Worm (Caenorhabditis elegans): ENCODE measurements around the gene srxa-19.

srxa-19 gene

ce11 chrV:10087103-10087502 lies 35.5 kb downstream of the srxa-19 start, which contains the start of gene R04B5.5:
Gene R04B5.5 (plus strand): TSS chrV:10087480.
- no peak for TF ChIP-seq nfya-1 (tag; optimal IDR thresholded peaks at IDR 0.05; ENCODE audit: insufficient read depth)
- peak; percentile 18 for TF ChIP-seq mdl-1 (tag; optimal IDR thresholded peaks at IDR 0.05)
- peak; percentile 2 for TF ChIP-seq ceh-28 (tag; optimal IDR thresholded peaks at IDR 0.05)
- peak; percentile 62 for TF ChIP-seq nhr-76 (tag; optimal IDR thresholded peaks at IDR 0.05)
- peak; percentile 91 for TF ChIP-seq elt-2 (tag; optimal IDR thresholded peaks at IDR 0.05)
- TF ChIP-seq nhr-23 (tag; optimal IDR thresholded peaks at IDR 0.05), result peak; percentile 60
- TF ChIP-seq jun-1 (tag; optimal IDR thresholded peaks at IDR 0.05), result peak; percentile 39
- TF ChIP-seq nhr-43 (tag; optimal IDR thresholded peaks at IDR 0.05; ENCODE audit: poor library complexity, severe bottlenecking), result peak; percentile 59
- peak; percentile 81 for TF ChIP-seq pqm-1 (tag; optimal IDR thresholded peaks at IDR 0.05)
- TF ChIP-seq ztf-4 (tag; optimal IDR thresholded peaks at IDR 0.05), result peak; percentile 61
- TF ChIP-seq ZK546.5 (tag; optimal IDR thresholded peaks at IDR 0.05), result no peak
- TF ChIP-seq nhr-77 (tag; optimal IDR thresholded peaks at IDR 0.05), result no peak
- TF ChIP-seq elt-1 (tag; optimal IDR thresholded peaks at IDR 0.05), result no peak
- peak in 1 of 3 experiments; percentile 71 for TF ChIP-seq elt-3 (tag; optimal IDR thresholded peaks at IDR 0.05)

ce11 chrV:10086141-10086540 lies 36.4 kb downstream of the srxa-19 start:
- TF ChIP-seq elt-3 (tag; optimal IDR thresholded peaks at IDR 0.05), result no peak
- peak; percentile 35 for TF ChIP-seq nhr-76 (tag; optimal IDR thresholded peaks at IDR 0.05)
- TF ChIP-seq lin-39 (tag; optimal IDR thresholded peaks at IDR 0.05), result no peak
- TF ChIP-seq skn-1 (tag; optimal IDR thresholded peaks at IDR 0.05), result no peak
- TF ChIP-seq lin-15B (tag; optimal IDR thresholded peaks at IDR 0.05), result no peak
- no peak for TF ChIP-seq nhr-77 (tag; optimal IDR thresholded peaks at IDR 0.05)
- TF ChIP-seq elt-2 (tag; optimal IDR thresholded peaks at IDR 0.05), result no peak
- TF ChIP-seq egl-5 (tag; optimal IDR thresholded peaks at IDR 0.05), result no peak

ce11 chrV:10084864-10085263 lies 37.7 kb downstream of the srxa-19 start, which contains the start of gene R04B5.6:
Gene R04B5.6 (plus strand): TSS chrV:10085164.
- TF ChIP-seq nhr-76 (tag; optimal IDR thresholded peaks at IDR 0.05), result peak; percentile 63
- TF ChIP-seq ztf-4 (tag; optimal IDR thresholded peaks at IDR 0.05), result peak; percentile 18
- TF ChIP-seq skn-1 (tag; optimal IDR thresholded peaks at IDR 0.05), result no peak
- no peak for TF ChIP-seq aly-2 (tag; optimal IDR thresholded peaks at IDR 0.05)

- TF ChIP-seq sea-2 (GFP tag; optimal IDR thresholded peaks at IDR 0.05), result no peak
- peak; percentile 45 for TF ChIP-seq elt-2 (tag; optimal IDR thresholded peaks at IDR 0.05)
- TF ChIP-seq ceh-28 (tag; optimal IDR thresholded peaks at IDR 0.05), result peak; percentile 28
- TF ChIP-seq jun-1 (tag; optimal IDR thresholded peaks at IDR 0.05), result no peak
- TF ChIP-seq egl-27 (tag; optimal IDR thresholded peaks at IDR 0.05), result no peak
- no peak for TF ChIP-seq lin-39 (tag; optimal IDR thresholded peaks at IDR 0.05)
- peak; percentile 8 for TF ChIP-seq nhr-11 (tag; optimal IDR thresholded peaks at IDR 0.05)
- TF ChIP-seq nfya-1 (tag; optimal IDR thresholded peaks at IDR 0.05; ENCODE audit: insufficient read depth), result peak; percentile 0
- no peak for TF ChIP-seq ama-1 (optimal IDR thresholded peaks at IDR 0.05)
- TF ChIP-seq nhr-12 (tag; optimal IDR thresholded peaks at IDR 0.05), result no peak
- peak; percentile 2 for TF ChIP-seq skn-1 (tag; optimal IDR thresholded peaks at IDR 0.05)
These were observed 38.5 kb downstream of the srxa-19 start, which contains the start of gene nhr-12 for ce11 chrV:10083999-10084468. Gene nhr-12 (minus strand): TSS chrV:10084049.

- TF ChIP-seq mdl-1 (tag; optimal IDR thresholded peaks at IDR 0.05), result no peak
- TF ChIP-seq nhr-76 (tag; optimal IDR thresholded peaks at IDR 0.05), result peak; percentile 77
These were observed 40.9 kb downstream of the srxa-19 start, which contains the start of gene nhr-205 for ce11 chrV:10081636-10082035. Gene nhr-205 (minus strand): TSS chrV:10081776.

- TF ChIP-seq mdl-1 (tag; optimal IDR thresholded peaks at IDR 0.05) (no peak), lsy-12 (tag; optimal IDR thresholded peaks at IDR 0.05) (no peak), skn-1 (tag; optimal IDR thresholded peaks at IDR 0.05) (no peak), ceh-28 (tag; optimal IDR thresholded peaks at IDR 0.05) (no peak), nhr-25 (tag; optimal IDR thresholded peaks at IDR 0.05) (no peak), nhr-23 (tag; optimal IDR thresholded peaks at IDR 0.05) (no peak), jun-1 (tag; optimal IDR thresholded peaks at IDR 0.05) (no peak), nhr-237 (tag; optimal IDR thresholded peaks at IDR 0.05) (no peak), sea-2 (GFP tag; optimal IDR thresholded peaks at IDR 0.05) (no peak), ama-1 (optimal IDR thresholded peaks at IDR 0.05) (no peak), pha-4 (tag; optimal IDR thresholded peaks at IDR 0.05) (no peak), elt-1 (tag; optimal IDR thresholded peaks at IDR 0.05) (no peak), nhr-76 (tag; optimal IDR thresholded peaks at IDR 0.05) (no peak), elt-2 (tag; optimal IDR thresholded peaks at IDR 0.05) (no peak), ztf-4 (tag; optimal IDR thresholded peaks at IDR 0.05) (no peak), nhr-12 (tag; optimal IDR thresholded peaks at IDR 0.05) (no peak), snpc-4 (tag; optimal IDR thresholded peaks at IDR 0.05) (no peak), ceh-16 (tag; optimal IDR thresholded peaks at IDR 0.05) (no peak)
These were observed 41.7 kb downstream of the srxa-19 start for ce11 chrV:10080905-10081304.

Data from whole organism, L3 larva.